Worm (Caenorhabditis elegans): ENCODE measurements around the gene mboa-3.

DNA sequence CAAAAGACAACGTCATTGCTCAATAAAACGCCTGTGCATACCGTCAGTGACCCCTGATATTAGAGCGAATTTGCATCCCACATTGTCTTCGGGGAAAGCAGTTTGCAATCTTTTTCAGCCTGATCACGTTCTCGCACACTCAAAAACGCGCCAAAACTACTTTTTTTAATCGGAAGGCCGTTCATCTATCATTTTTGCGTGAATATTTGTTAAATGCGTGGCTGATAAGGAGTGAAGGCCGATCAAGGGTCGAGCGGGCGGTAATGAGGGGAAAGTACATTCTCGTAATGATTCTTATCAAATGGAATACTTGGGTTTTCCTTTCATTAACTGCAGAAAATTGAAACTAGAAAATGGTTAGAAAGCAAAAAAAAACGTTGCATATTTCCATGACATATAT lies 1.6 kb upstream of the mboa-3 start:
- TF ChIP-seq ama-1 (optimal IDR thresholded peaks at IDR 0.05) (no peak), ama-1 (GFP tag; optimal IDR thresholded peaks at IDR 0.05) (no peak), cebp-2 (GFP tag; IDR thresholded peaks at IDR 0.05) (no peak), F23B12.7 (tag; optimal IDR thresholded peaks at IDR 0.05; ENCODE audit: insufficient read depth) (no peak)

Measured in whole organism, young adult.